Fruit fly (Drosophila melanogaster) whole organism, prepupa: ENCODE measurements around the gene CG4766.

Experiments used
- Blimp-1 ChIP-seq: fragments of 200-800 bp; sonication (Bioruptor generic); optimal IDR thresholded peaks from 3 replicates; lab custom pipeline; 2017; ENCODE audit warnings: missing biosample characterization, missing genetic modification characterization, mild to moderate bottlenecking, moderate library complexity, missing genetic modification reagents
- CG10669 ChIP-seq: fragments of 200-800 bp; sonication (Bioruptor generic); optimal IDR thresholded peaks from 3 replicates; lab custom pipeline; 2018; ENCODE audit warnings: missing biosample characterization, mild to moderate bottlenecking, missing genetic modification characterization, moderate library complexity
- CG11294 ChIP-seq: fragments of 200-800 bp; sonication (Bioruptor generic); IDR thresholded peaks from 2 replicates; pipeline ENCODE4 v1.3.6; 2022; ENCODE audit warnings: missing biosample characterization, missing genetic modification characterization
- CG11762 ChIP-seq: fragments of 200-800 bp; sonication (Bioruptor generic); optimal IDR thresholded peaks from 3 replicates; lab custom pipeline; 2016; ENCODE audit warnings: missing biosample characterization, missing genetic modification characterization; ENCODE audit not compliant: insufficient read depth
- CG15336 ChIP-seq: fragments of 200-800 bp; sonication (Bioruptor generic); IDR thresholded peaks from 2 replicates; pipeline ENCODE4 v1.3.6; 2022; ENCODE audit warnings: missing biosample characterization, missing genetic modification characterization
- CG1621 ChIP-seq: fragments of 200-800 bp; sonication (Bioruptor generic); optimal IDR thresholded peaks from 3 replicates; lab custom pipeline; 2018; ENCODE audit warnings: missing biosample characterization, mild to moderate bottlenecking, missing genetic modification characterization
- CG31627 ChIP-seq: fragments of 200-800 bp; sonication (Bioruptor generic); optimal IDR thresholded peaks from 3 replicates; lab custom pipeline; 2016; ENCODE audit warnings: missing biosample characterization, missing genetic modification characterization
- CG32006 ChIP-seq: fragments of 200-800 bp; sonication (Bioruptor generic); optimal IDR thresholded peaks from 3 replicates; lab custom pipeline; 2017; ENCODE audit warnings: missing biosample characterization, mild to moderate bottlenecking, missing genetic modification characterization
- CG4318 ChIP-seq: fragments of 200-800 bp; sonication (Bioruptor generic); optimal IDR thresholded peaks from 3 replicates; lab custom pipeline; 2017; ENCODE audit warnings: missing biosample characterization, mild to moderate bottlenecking, missing genetic modification characterization
- CG6163 ChIP-seq: fragments of 200-800 bp; sonication (Bioruptor generic); IDR thresholded peaks from 3 replicates; pipeline ENCODE4 v1.3.6; 2022; ENCODE audit warnings: missing biosample characterization, missing genetic modification characterization
- CG6276 ChIP-seq: fragments of 200-800 bp; sonication (Bioruptor generic); optimal IDR thresholded peaks from 2 replicates; lab custom pipeline; 2017; ENCODE audit warnings: missing biosample characterization, mild to moderate bottlenecking, missing genetic modification characterization
- CG6792 ChIP-seq: fragments of 200-800 bp; sonication (Bioruptor generic); optimal IDR thresholded peaks from 3 replicates; lab custom pipeline; 2016; ENCODE audit warnings: missing biosample characterization, missing genetic modification characterization
- CG6808 ChIP-seq: fragments of 200-800 bp; sonication (Bioruptor generic); optimal IDR thresholded peaks from 3 replicates; lab custom pipeline; 2017; ENCODE audit warnings: missing biosample characterization, missing genetic modification characterization, mild to moderate bottlenecking, moderate library complexity, missing genetic modification reagents
- CG6854 ChIP-seq: fragments of 200-800 bp; sonication (Bioruptor generic); optimal IDR thresholded peaks from 2 replicates; lab custom pipeline; 2017; ENCODE audit warnings: missing biosample characterization, mild to moderate bottlenecking, missing genetic modification characterization
- CG8119 ChIP-seq: fragments of 200-800 bp; sonication (Bioruptor generic); IDR thresholded peaks from 3 replicates; pipeline ENCODE4 v1.3.6; 2022; ENCODE audit warnings: missing biosample characterization, missing genetic modification characterization
- CG8319 ChIP-seq: fragments of 200-800 bp; sonication (Bioruptor generic); optimal IDR thresholded peaks from 3 replicates; lab custom pipeline; 2016; ENCODE audit warnings: missing biosample characterization, missing genetic modification characterization
- CG9139 ChIP-seq: fragments of 200-800 bp; sonication (Bioruptor generic); optimal IDR thresholded peaks from 3 replicates; lab custom pipeline; 2017; ENCODE audit warnings: missing biosample characterization, mild to moderate bottlenecking, missing genetic modification characterization
- Ets21C ChIP-seq: fragments of 200-800 bp; sonication (Bioruptor generic); optimal IDR thresholded peaks from 3 replicates; lab custom pipeline; 2016; ENCODE audit warnings: missing biosample characterization, missing genetic modification characterization
- Ets96B ChIP-seq: fragments of 200-800 bp; optimal IDR thresholded peaks from 2 replicates; lab custom pipeline; 2019; ENCODE audit warnings: missing biosample characterization, mild to moderate bottlenecking, missing genetic modification characterization, moderate library complexity
- Gug ChIP-seq: fragments of 200-800 bp; sonication (Bioruptor generic); IDR thresholded peaks from 2 replicates; pipeline ENCODE4 v1.3.6; 2022; ENCODE audit warnings: missing biosample characterization, missing genetic modification characterization
- Hr38 ChIP-seq: sonication (Bioruptor generic); optimal IDR thresholded peaks from 2 replicates; lab custom pipeline; 2016; ENCODE audit warnings: missing biosample characterization, missing genetic modification characterization
- Lpt ChIP-seq: fragments of 200-800 bp; sonication (Bioruptor generic); optimal IDR thresholded peaks from 3 replicates; lab custom pipeline; 2016; ENCODE audit warnings: missing biosample characterization, missing genetic modification characterization
- OdsH ChIP-seq: fragments of 200-800 bp; sonication (Bioruptor generic); optimal IDR thresholded peaks from 3 replicates; lab custom pipeline; 2016; ENCODE audit warnings: missing biosample characterization, missing genetic modification characterization
- Smox ChIP-seq: fragments of 200-800 bp; sonication (Bioruptor generic); optimal IDR thresholded peaks from 3 replicates; lab custom pipeline; 2016; ENCODE audit warnings: missing biosample characterization, missing genetic modification characterization
- Sox14 ChIP-seq: fragments of 200-800 bp; sonication (Bioruptor generic); optimal IDR thresholded peaks from 3 replicates; lab custom pipeline; 2016; ENCODE audit warnings: missing biosample characterization, missing genetic modification characterization
- Sox15 ChIP-seq: fragments of 200-800 bp; sonication (Bioruptor generic); optimal IDR thresholded peaks from 3 replicates; lab custom pipeline; 2016; ENCODE audit warnings: missing biosample characterization, missing genetic modification characterization
- acj6 ChIP-seq: fragments of 200-800 bp; sonication (Bioruptor generic); optimal IDR thresholded peaks from 3 replicates; lab custom pipeline; 2016; ENCODE audit warnings: missing biosample characterization, missing genetic modification characterization
- cyc ChIP-seq: fragments of 200-800 bp; sonication (Bioruptor generic); optimal IDR thresholded peaks from 3 replicates; lab custom pipeline; 2016; ENCODE audit warnings: missing biosample characterization, missing genetic modification characterization
- dac ChIP-seq: fragments of 200-800 bp; sonication (Bioruptor generic); optimal IDR thresholded peaks from 2 replicates; lab custom pipeline; 2017; ENCODE audit warnings: missing biosample characterization, mild to moderate bottlenecking, missing genetic modification characterization
- dsx ChIP-seq: fragments of 200-800 bp; optimal IDR thresholded peaks from 3 replicates; lab custom pipeline; 2019; ENCODE audit warnings: missing biosample characterization, mild to moderate bottlenecking, missing genetic modification characterization, moderate library complexity; ENCODE audit not compliant: poor library complexity, severe bottlenecking
- fd85E ChIP-seq: fragments of 200-800 bp; sonication (Bioruptor generic); optimal IDR thresholded peaks from 3 replicates; lab custom pipeline; 2016; ENCODE audit warnings: missing biosample characterization, missing genetic modification characterization
- lz ChIP-seq: fragments of 200-800 bp; sonication (Bioruptor generic); optimal IDR thresholded peaks from 3 replicates; lab custom pipeline; 2016; ENCODE audit warnings: missing biosample characterization, missing genetic modification characterization
- pdm3 ChIP-seq: fragments of 200-800 bp; sonication (Bioruptor generic); optimal IDR thresholded peaks from 3 replicates; lab custom pipeline; 2016; ENCODE audit warnings: missing biosample characterization, missing genetic modification characterization
- salr ChIP-seq, 2 experiments: fragments of 200-800 bp; sonication (Bioruptor generic); optimal IDR thresholded peaks; 3 replicates each; lab custom pipeline; 2016 to 2018; ENCODE audit warnings: missing biosample characterization in 2 of 2, missing genetic modification characterization in 2 of 2, mild to moderate bottlenecking in 1 of 2
- spab ChIP-seq: fragments of 200-800 bp; sonication (Bioruptor generic); optimal IDR thresholded peaks from 2 replicates; lab custom pipeline; 2017; ENCODE audit warnings: missing biosample characterization, mild to moderate bottlenecking, missing genetic modification characterization, missing genetic modification reagents
- svp ChIP-seq: fragments of 200-800 bp; sonication (Bioruptor generic); peaks from one replicate; lab custom pipeline; 2016; ENCODE audit warnings: missing biosample characterization, missing genetic modification characterization
- topi ChIP-seq: fragments of 200-800 bp; sonication (Bioruptor generic); optimal IDR thresholded peaks from 3 replicates; lab custom pipeline; 2016; ENCODE audit warnings: missing biosample characterization, missing genetic modification characterization
- vri ChIP-seq: fragments of 200-800 bp; sonication (Bioruptor generic); optimal IDR thresholded peaks from 3 replicates; lab custom pipeline; 2016; ENCODE audit warnings: missing biosample characterization, mild to moderate bottlenecking, missing genetic modification characterization

Gene CG4766

DNA sequence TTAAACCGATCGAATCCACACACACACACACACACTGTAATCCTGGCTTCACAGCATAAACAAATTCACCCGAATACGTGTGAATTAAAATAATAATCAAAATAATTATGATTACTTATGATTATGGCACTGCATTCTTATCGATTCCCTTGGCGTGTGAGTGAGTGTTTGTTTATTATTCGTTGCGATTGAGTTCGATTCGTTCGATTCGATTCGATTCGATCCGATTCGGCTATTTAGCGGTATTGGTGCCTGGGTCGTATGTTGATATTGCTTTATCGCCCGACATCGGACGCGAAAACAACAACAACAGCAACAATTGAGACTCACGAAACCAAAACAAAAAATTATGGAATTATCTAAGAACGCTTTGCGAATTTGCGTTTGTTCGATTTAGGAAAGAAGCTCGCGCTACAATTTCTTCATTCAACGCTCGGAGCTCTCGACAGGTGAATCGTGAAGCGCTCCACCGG is 45.4 kb downstream of the CG4766 start, which contains the start of gene CG6067:
Gene CG6067, plus strand, starts transcription at position 423 of the 473 bp plus-strand sequence.
- TF ChIP-seq Ets96B (tag; lab: Kevin White, UChicago), result no peak
- no peak for TF ChIP-seq cyc (GFP tag; lab: Kevin White, UChicago)
- TF ChIP-seq salr (GFP tag; optimal IDR thresholded peaks at IDR 0.05; lab: Kevin White, UChicago), result no peak
- TF ChIP-seq vri (GFP tag; lab: Kevin White, UChicago), result peak; percentile 48
- TF ChIP-seq CG4318 (GFP tag; lab: Kevin White, UChicago), result no peak
- no peak for TF ChIP-seq CG6792 (GFP tag; lab: Kevin White, UChicago)

DNA sequence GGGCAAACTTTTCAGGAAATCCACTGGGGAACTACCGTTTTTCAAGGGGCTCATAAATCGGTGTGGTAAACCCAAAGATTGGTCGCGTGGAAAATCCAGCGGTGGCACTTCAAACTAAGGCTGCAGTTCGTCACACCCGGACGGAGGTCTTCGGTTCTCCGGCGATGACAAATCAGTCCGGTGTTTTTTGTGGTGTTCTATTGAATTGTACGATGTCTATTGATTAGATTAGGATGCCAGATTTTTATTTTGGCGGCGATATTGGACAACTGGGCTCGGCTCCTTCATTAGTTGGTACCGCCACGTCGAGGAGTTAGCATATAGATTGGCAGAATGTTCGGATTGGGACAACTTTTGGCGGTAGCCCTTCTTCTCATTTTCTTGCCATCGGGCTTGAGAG is 48.3 kb downstream of the CG4766 start, which contains the start of gene CG6048:
Gene CG6048, plus strand, starts transcription at position 301 of the 400 bp plus-strand sequence.
- TF ChIP-seq Sox15 (GFP tag; lab: Kevin White, UChicago), result no peak
- no peak for TF ChIP-seq Lpt (GFP tag; lab: Kevin White, UChicago)
- no peak for TF ChIP-seq CG10669 (GFP tag; lab: Kevin White, UChicago)
- no peak for TF ChIP-seq lz
- TF ChIP-seq CG1621, result no peak
- TF ChIP-seq CG15336 (GFP tag; lab: Robert Waterston, UW), result no peak
- TF ChIP-seq Smox (GFP tag; lab: Kevin White, UChicago), result no peak
- TF ChIP-seq Ets96B (tag; lab: Kevin White, UChicago), result no peak
- no peak for TF ChIP-seq CG31627 (GFP tag; lab: Kevin White, UChicago)
- no peak for TF ChIP-seq CG4318 (GFP tag; lab: Kevin White, UChicago)

DNA sequence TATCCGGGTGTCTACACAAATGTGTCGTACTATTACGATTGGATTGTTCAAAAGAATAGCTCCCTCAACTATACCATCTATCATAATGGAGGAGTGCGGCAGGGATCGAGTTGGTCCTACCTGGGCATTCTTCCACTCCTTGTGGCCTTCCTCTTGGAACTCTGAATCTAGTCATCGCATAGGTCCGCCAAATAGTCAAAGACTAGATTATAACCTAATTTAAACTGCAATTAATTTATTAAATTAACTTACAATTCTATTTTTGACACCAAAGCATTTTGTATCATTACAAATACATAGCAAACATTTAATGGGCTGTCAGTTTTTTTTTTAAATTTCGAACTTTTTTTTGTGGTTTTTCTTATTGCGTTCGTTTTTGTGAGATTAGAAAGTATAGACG is 50.6 kb downstream of the CG4766 start, which contains the start of gene CG32755:
Gene CG32755, plus strand, starts transcription at position 301 of the 400 bp plus-strand sequence.
- TF ChIP-seq Hr38 (GFP tag; lab: Kevin White, UChicago) (no peak), fd85E (GFP tag; lab: Kevin White, UChicago) (no peak), Sox14 (no peak), dac (GFP tag; lab: Kevin White, UChicago) (no peak), CG8319 (GFP tag; lab: Kevin White, UChicago) (no peak), dsx (GFP tag; lab: Kevin White, UChicago) (no peak), CG11762 (GFP tag; lab: Kevin White, UChicago) (no peak), svp (GFP tag; lab: Kevin White, UChicago) (no peak), Ets21C (no peak), CG8119 (GFP tag; lab: Robert Waterston, UW) (no peak), CG6808 (GFP tag; lab: Kevin White, UChicago) (no peak), CG1621 (no peak), CG9139 (GFP tag; lab: Kevin White, UChicago) (no peak), pdm3 (GFP tag; lab: Kevin White, UChicago) (no peak), Smox (GFP tag; lab: Kevin White, UChicago) (no peak), topi (GFP tag; lab: Kevin White, UChicago) (no peak), CG6276 (GFP tag; lab: Kevin White, UChicago) (no peak)
- TF ChIP-seq, all 60 proteins: peak for 0

DNA sequence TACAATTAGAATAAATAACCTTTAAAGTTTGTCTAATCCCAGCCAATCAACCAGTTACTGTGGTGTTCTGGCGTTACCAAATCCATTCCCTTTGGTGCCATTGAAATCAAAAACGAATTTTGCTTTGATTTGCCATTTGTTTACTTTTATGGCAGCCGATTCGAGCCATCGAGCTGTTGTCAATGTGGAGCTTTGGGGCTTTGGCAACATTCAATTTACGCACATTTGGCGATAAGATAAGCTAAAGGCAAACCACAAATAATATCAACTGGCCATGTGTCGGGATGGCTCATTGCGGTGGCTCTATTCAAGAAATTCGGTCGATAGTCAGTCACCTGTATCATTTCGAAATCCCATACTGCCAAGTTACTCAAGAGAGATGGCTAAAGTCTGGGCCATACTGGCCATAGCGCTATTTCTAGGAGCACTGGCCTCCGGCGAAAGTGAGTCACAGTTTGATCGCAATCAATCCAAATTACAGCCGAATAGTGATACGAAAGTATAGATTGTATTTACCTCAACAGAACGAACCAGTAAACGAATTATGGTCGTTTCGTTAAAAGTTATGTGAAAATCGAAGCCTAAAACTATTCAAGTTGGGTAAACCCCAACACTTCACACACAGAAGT is 52.6 kb downstream of the CG4766 start, which contains the start of gene CG6041:
Gene CG6041, plus strand, starts transcription at position 291 of the 629 bp plus-strand sequence.
- no peak for TF ChIP-seq Hr38 (GFP tag; lab: Kevin White, UChicago)
- no peak for TF ChIP-seq CG11294
- no peak for TF ChIP-seq CG10669 (GFP tag; lab: Kevin White, UChicago)
- TF ChIP-seq CG6854, result no peak
- no peak for TF ChIP-seq CG6808 (GFP tag; lab: Kevin White, UChicago)
- TF ChIP-seq CG6163 (GFP tag; lab: Robert Waterston, UW), result no peak
- TF ChIP-seq Gug (GFP tag; lab: Robert Waterston, UW), result no peak
- no peak for TF ChIP-seq CG1621
- no peak for TF ChIP-seq fd85E (GFP tag; lab: Kevin White, UChicago)
- TF ChIP-seq OdsH, result no peak
- no peak for TF ChIP-seq CG8119 (GFP tag; lab: Robert Waterston, UW)
- TF ChIP-seq CG6276 (GFP tag; lab: Kevin White, UChicago), result no peak
- no peak for TF ChIP-seq CG32006 (GFP tag; lab: Kevin White, UChicago)
- TF ChIP-seq spab, result no peak
- no peak for TF ChIP-seq acj6 (GFP tag; lab: Kevin White, UChicago)
- TF ChIP-seq Blimp-1, result no peak
- TF ChIP-seq, all 60 proteins: peak for 0
